Worm (Caenorhabditis elegans): Measurements from ENCODE around the gene T24E12.2.

T24E12.2 gene

ce11 chrII:3771640-3772039 is 11.1 kb upstream of the T24E12.2 start:
- TF ChIP-seq F57C9.4 (tag; optimal IDR thresholded peaks at IDR 0.05) (no peak), F22D6.2 (tag; optimal IDR thresholded peaks at IDR 0.05) (no peak), pha-4 (tag; optimal IDR thresholded peaks at IDR 0.05) (no peak), ceh-79 (tag; optimal IDR thresholded peaks at IDR 0.05) (no peak), fkh-3 (tag; optimal IDR thresholded peaks at IDR 0.05) (no peak), Y53F4B.3 (GFP tag; IDR thresholded peaks at IDR 0.05) (no peak), B0019.2 (GFP tag; conservative IDR thresholded peaks at IDR 0.05) (no peak), B0336.3 (GFP tag; IDR thresholded peaks at IDR 0.05) (no peak), T07F8.4 (tag; optimal IDR thresholded peaks at IDR 0.05) (no peak)

ce11 chrII:3773130-3773529 is 9.6 kb upstream of the T24E12.2 start, which contains the start of gene T24E12.10:
Gene T24E12.10, minus strand, starts transcription at chrII:3773230.
- TF ChIP-seq mxl-1 (tag; optimal IDR thresholded peaks at IDR 0.05) (no peak), B0035.1 (tag; optimal IDR thresholded peaks at IDR 0.05) (no peak), B0261.1 (tag; optimal IDR thresholded peaks at IDR 0.05) (no peak), hmg-1.2 (GFP tag; IDR thresholded peaks at IDR 0.05) (no peak)

- TF ChIP-seq T26A5.8 (tag; optimal IDR thresholded peaks at IDR 0.05) (no peak), Y79H2A.3 (GFP tag; conservative IDR thresholded peaks at IDR 0.05) (no peak), Y53F4B.3 (GFP tag; IDR thresholded peaks at IDR 0.05) (no peak), tlf-1 (GFP tag; optimal IDR thresholded peaks at IDR 0.05) (no peak), ztf-22 (GFP tag; optimal IDR thresholded peaks at IDR 0.05) (no peak), mes-4 (tag; optimal IDR thresholded peaks at IDR 0.05) (no peak)
Measured at ce11 chrII:3775719-3776118, 7.0 kb upstream of the T24E12.2 start, which contains the start of gene T24E12.3. Gene T24E12.3, plus strand, starts transcription at chrII:3776019.

- TF ChIP-seq dox-1 (GFP tag; IDR thresholded peaks at IDR 0.05) (no peak), tbx-9 (tag; optimal IDR thresholded peaks at IDR 0.05; ENCODE audit: borderline replicate concordance) (no peak), F10E7.11 (tag; optimal IDR thresholded peaks at IDR 0.05) (no peak), nfya-2 (GFP tag; IDR thresholded peaks at IDR 0.05) (no peak), cebp-1 (GFP tag; IDR thresholded peaks at IDR 0.05) (no peak), cebp-1 (tag; optimal IDR thresholded peaks at IDR 0.05) (no peak), hlh-26 (GFP tag; conservative IDR thresholded peaks at IDR 0.05) (no peak)
Measured at ce11 chrII:3777802-3778201, 4.9 kb upstream of the T24E12.2 start.

- TF ChIP-seq hsf-1 (GFP tag; IDR thresholded peaks at IDR 0.05) (no peak), snpc-1.3 (tag; optimal IDR thresholded peaks at IDR 0.05; ENCODE audit: insufficient read depth) (no peak), F52B5.7 (tag; optimal IDR thresholded peaks at IDR 0.05) (no peak), B0336.3 (GFP tag; IDR thresholded peaks at IDR 0.05) (no peak), akir-1 (GFP tag; optimal IDR thresholded peaks at IDR 0.05) (no peak), snpc-1.1 (tag; optimal IDR thresholded peaks at IDR 0.05; ENCODE audit: insufficient read depth) (no peak), mxl-1 (tag; optimal IDR thresholded peaks at IDR 0.05) (no peak), mel-28 (tag; optimal IDR thresholded peaks at IDR 0.05; ENCODE audit: borderline replicate concordance) (no peak), ceh-91 (GFP tag; IDR thresholded peaks at IDR 0.05) (no peak), hlh-26 (GFP tag; conservative IDR thresholded peaks at IDR 0.05) (no peak), efl-1 (GFP tag; optimal IDR thresholded peaks at IDR 0.05) (no peak), F57A8.1 (GFP tag; optimal IDR thresholded peaks at IDR 0.05) (no peak), ZK185.1 (tag; optimal IDR thresholded peaks at IDR 0.05; ENCODE audit: poor library complexity, severe bottlenecking) (no peak), K11D2.4 (GFP tag; IDR thresholded peaks at IDR 0.05) (no peak), nhr-27 (tag; optimal IDR thresholded peaks at IDR 0.05) (no peak), sptf-2 (GFP tag; optimal IDR thresholded peaks at IDR 0.05) (no peak), Y53F4B.3 (GFP tag; IDR thresholded peaks at IDR 0.05) (no peak)
Measured at ce11 chrII:3779463-3779862, 3.3 kb upstream of the T24E12.2 start, which contains the start of gene T24E12.11. Gene T24E12.11, minus strand, starts transcription at chrII:3779563.

Data from whole organism, young adult.